Fruit fly (Drosophila melanogaster): Measurements from ENCODE around the gene CG9393.
A peak's percentile ranks its signal among the peaks of the same experiment; 100 is the strongest.

CG9393 gene

dm6 chr3R:9591769-9592388 lies 28.4 kb upstream of the CG9393 start:
- no peak for TF ChIP-seq psq (GFP tag; optimal IDR thresholded peaks at IDR 0.05)
- TF ChIP-seq CG32264 (GFP tag; optimal IDR thresholded peaks at IDR 0.05) = no peak
- no peak for TF ChIP-seq Abd-B (GFP tag; optimal IDR thresholded peaks at IDR 0.05)
- no peak for TF ChIP-seq Dif (GFP tag; optimal IDR thresholded peaks at IDR 0.05; ENCODE audit: partially characterized antibody)
- no peak for TF ChIP-seq br (GFP tag; optimal IDR thresholded peaks at IDR 0.05)
- no peak for TF ChIP-seq Rel (GFP tag; optimal IDR thresholded peaks at IDR 0.05)
- no peak for TF ChIP-seq Rel (tag; optimal IDR thresholded peaks at IDR 0.05)
- no peak for TF ChIP-seq HLH106 (tag; optimal IDR thresholded peaks at IDR 0.05)
- TF ChIP-seq Hr83 (GFP tag; optimal IDR thresholded peaks at IDR 0.05; ENCODE audit: poor library complexity, severe bottlenecking) = no peak
- no peak for TF ChIP-seq ey (GFP tag; optimal IDR thresholded peaks at IDR 0.05)
- TF ChIP-seq OdsH (GFP tag; optimal IDR thresholded peaks at IDR 0.05) = no peak
- no peak for TF ChIP-seq dl (GFP tag; optimal IDR thresholded peaks at IDR 0.05; ENCODE audit: insufficient read depth in 1 of 2, partially characterized antibody in 2 of 2)
- TF ChIP-seq Mio (GFP tag; optimal IDR thresholded peaks at IDR 0.05) = no peak
- TF ChIP-seq brk (GFP tag; optimal IDR thresholded peaks at IDR 0.05) = no peak
- no peak for TF ChIP-seq CG9705 (GFP tag; optimal IDR thresholded peaks at IDR 0.05)
- TF ChIP-seq sage (GFP tag; optimal IDR thresholded peaks at IDR 0.05) = no peak

dm6 chr3R:9590952-9591532 lies 27.6 kb upstream of the CG9393 start, which contains the start of the genes bocks and CG8312:
TSS of gene bocks (minus strand) at chr3R:9591002.
TSS of gene CG8312 (plus strand) at chr3R:9591309.
- TF ChIP-seq N (GFP tag; optimal IDR thresholded peaks at IDR 0.05) = no peak
- TF ChIP-seq CrebA (GFP tag; optimal IDR thresholded peaks at IDR 0.05; ENCODE audit: borderline replicate concordance) = no peak
- no peak for TF ChIP-seq psq (GFP tag; optimal IDR thresholded peaks at IDR 0.05)
- no peak for TF ChIP-seq CG32264 (GFP tag; optimal IDR thresholded peaks at IDR 0.05)
- no peak for TF ChIP-seq dmrt93B (GFP tag; optimal IDR thresholded peaks at IDR 0.05)
- peak; percentile 21 for TF ChIP-seq Sp1 (GFP tag; optimal IDR thresholded peaks at IDR 0.05)
- TF ChIP-seq usp (GFP tag; optimal IDR thresholded peaks at IDR 0.05) = no peak
- TF ChIP-seq woc (GFP tag; optimal IDR thresholded peaks at IDR 0.05) = no peak
- no peak for TF ChIP-seq tai (GFP tag; optimal IDR thresholded peaks at IDR 0.05)
- TF ChIP-seq brk (GFP tag; optimal IDR thresholded peaks at IDR 0.05) = no peak
- TF ChIP-seq br (GFP tag; optimal IDR thresholded peaks at IDR 0.05) = peak; percentile 63
- peak; percentile 27 for TF ChIP-seq sv (GFP tag; optimal IDR thresholded peaks at IDR 0.05)
- no peak for TF ChIP-seq Dif (GFP tag; optimal IDR thresholded peaks at IDR 0.05; ENCODE audit: partially characterized antibody)
- TF ChIP-seq Vsx2 (GFP tag; optimal IDR thresholded peaks at IDR 0.05; ENCODE audit: partially characterized antibody) = no peak
- no peak for TF ChIP-seq sage (GFP tag; optimal IDR thresholded peaks at IDR 0.05)
- TF ChIP-seq HLH106 (tag; optimal IDR thresholded peaks at IDR 0.05) = peak; percentile 36
- TF ChIP-seq Dfd (GFP tag; optimal IDR thresholded peaks at IDR 0.05) = no peak
- TF ChIP-seq ey (GFP tag; optimal IDR thresholded peaks at IDR 0.05) = peak; percentile 25
- peak; percentile 63 for TF ChIP-seq Myc (optimal IDR thresholded peaks at IDR 0.05)
- peak; percentile 65 for TF ChIP-seq fru (GFP tag; optimal IDR thresholded peaks at IDR 0.05)
- TF ChIP-seq Rel (GFP tag; optimal IDR thresholded peaks at IDR 0.05) = no peak
- peak; percentile 48 for TF ChIP-seq Rel (tag; optimal IDR thresholded peaks at IDR 0.05)
- no peak for TF ChIP-seq GATAd (GFP tag; optimal IDR thresholded peaks at IDR 0.05)
- TF ChIP-seq Hr78 (GFP tag; optimal IDR thresholded peaks at IDR 0.05) = no peak
- peak; percentile 31 for TF ChIP-seq Hr83 (GFP tag; optimal IDR thresholded peaks at IDR 0.05; ENCODE audit: poor library complexity, severe bottlenecking)
- no peak for TF ChIP-seq dl (GFP tag; optimal IDR thresholded peaks at IDR 0.05; ENCODE audit: insufficient read depth in 1 of 2, partially characterized antibody in 2 of 2)
- no peak for TF ChIP-seq Abd-B (GFP tag; optimal IDR thresholded peaks at IDR 0.05)
- peak; percentile 78 for TF ChIP-seq Hnf4 (GFP tag; optimal IDR thresholded peaks at IDR 0.05)
- TF ChIP-seq h (GFP tag; optimal IDR thresholded peaks at IDR 0.05) = peak; percentile 53
- no peak for TF ChIP-seq pan (optimal IDR thresholded peaks at IDR 0.05)
- peak in 1 of 2 experiments; percentile 46 for TF ChIP-seq foxo (GFP tag; optimal IDR thresholded peaks at IDR 0.05)
- TF ChIP-seq Jra (GFP tag; optimal IDR thresholded peaks at IDR 0.05) = peak; percentile 80
- peak; percentile 22 for TF ChIP-seq CG9705 (GFP tag; optimal IDR thresholded peaks at IDR 0.05)
- TF ChIP-seq rgr (GFP tag; optimal IDR thresholded peaks at IDR 0.05) = peak; percentile 42
- TF ChIP-seq OdsH (GFP tag; optimal IDR thresholded peaks at IDR 0.05) = no peak
- no peak for TF ChIP-seq Mio (GFP tag; optimal IDR thresholded peaks at IDR 0.05)
